Fruit fly (Drosophila melanogaster) whole organism, embryonic: ENCODE results near the gene D1.

Source experiments
- B-H1 ChIP-seq: fragments of 200-800 bp; sonication (Bioruptor generic); IDR thresholded peaks from 3 replicates; pipeline ENCODE4 v1.3.6; 2022; ENCODE audit warnings: missing biosample characterization, missing genetic modification characterization
- CG10543 ChIP-seq: fragments of 200-800 bp; sonication (Bioruptor generic); optimal IDR thresholded peaks from 3 replicates; lab custom pipeline; 2017; ENCODE audit warnings: missing biosample characterization, mild to moderate bottlenecking, missing genetic modification characterization, moderate library complexity
- CG10979 ChIP-seq: fragments of 200-800 bp; sonication (Bioruptor generic); optimal IDR thresholded peaks from 2 replicates; lab custom pipeline; 2018; ENCODE audit warnings: missing biosample characterization, mild to moderate bottlenecking, missing genetic modification characterization, moderate library complexity
- CG14710 ChIP-seq: fragments of 200-800 bp; sonication (Bioruptor generic); optimal IDR thresholded peaks from 3 replicates; lab custom pipeline; 2019; ENCODE audit warnings: missing biosample characterization, mild to moderate bottlenecking, missing genetic modification characterization, moderate library complexity
- CG15601 ChIP-seq: fragments of 200-800 bp; sonication (Bioruptor generic); optimal IDR thresholded peaks from 3 replicates; lab custom pipeline; 2019; ENCODE audit warnings: missing biosample characterization, mild to moderate bottlenecking, missing genetic modification characterization, moderate library complexity
- CG16813 ChIP-seq: fragments of 200-800 bp; sonication (Bioruptor generic); IDR thresholded peaks from 3 replicates; pipeline ENCODE4 v1.3.6; 2022; ENCODE audit warnings: missing biosample characterization, missing genetic modification characterization; ENCODE audit not compliant: partially characterized antibody
- CG17829 ChIP-seq: fragments of 200-800 bp; optimal IDR thresholded peaks from 2 replicates; lab custom pipeline; 2019; ENCODE audit warnings: missing biosample characterization, mild to moderate bottlenecking, missing genetic modification characterization, moderate library complexity
- CG2712 ChIP-seq: fragments of 200-800 bp; optimal IDR thresholded peaks from 3 replicates; lab custom pipeline; 2019; ENCODE audit warnings: missing biosample characterization, mild to moderate bottlenecking, missing genetic modification characterization, moderate library complexity
- CG30403 ChIP-seq: fragments of 200-800 bp; sonication (Bioruptor generic); optimal IDR thresholded peaks from 3 replicates; lab custom pipeline; 2016; ENCODE audit warnings: missing biosample characterization, missing genetic modification characterization
- CG3065 ChIP-seq: fragments of 200-800 bp; sonication (Bioruptor generic); optimal IDR thresholded peaks from 2 replicates; lab custom pipeline; 2016; ENCODE audit warnings: missing biosample characterization, missing genetic modification characterization
- CG31224 ChIP-seq: fragments of 200-800 bp; sonication (Bioruptor generic); IDR thresholded peaks from 2 replicates; pipeline ENCODE4 v1.3.6; 2022; ENCODE audit warnings: missing biosample characterization, missing genetic modification characterization
- CG4360 ChIP-seq: fragments of 200-800 bp; sonication (Bioruptor generic); IDR thresholded peaks from 2 replicates; pipeline ENCODE4 v1.3.6; 2022; ENCODE audit warnings: missing biosample characterization, missing genetic modification characterization
- CG43689 ChIP-seq: fragments of 200-800 bp; sonication (Bioruptor generic); IDR thresholded peaks from 2 replicates; pipeline ENCODE4 v1.3.6; 2022; ENCODE audit warnings: missing biosample characterization, missing genetic modification characterization
- CG9215 ChIP-seq: fragments of 200-800 bp; sonication (Bioruptor generic); IDR thresholded peaks from 2 replicates; pipeline ENCODE4 v1.3.6; 2022; ENCODE audit warnings: missing biosample characterization, missing genetic modification characterization
- Dip3 ChIP-seq: fragments of 200-800 bp; sonication (Bioruptor generic); optimal IDR thresholded peaks from 3 replicates; lab custom pipeline; 2016; ENCODE audit warnings: missing biosample characterization, missing genetic modification characterization
- HLH3B ChIP-seq: fragments of 200-800 bp; sonication (Bioruptor generic); IDR thresholded peaks from 2 replicates; pipeline ENCODE4 v1.3.6; 2022; ENCODE audit warnings: missing biosample characterization, missing genetic modification characterization
- Med ChIP-seq: fragments of 200-800 bp; sonication (Bioruptor generic); peaks from one replicate; lab custom pipeline; 2016; ENCODE audit warnings: missing biosample characterization, missing genetic modification characterization, mild to moderate bottlenecking, inconsistent platforms, moderate library complexity
- Meics ChIP-seq: fragments of 200-800 bp; sonication (Bioruptor generic); optimal IDR thresholded peaks from 2 replicates; lab custom pipeline; 2017; ENCODE audit warnings: missing biosample characterization, mild to moderate bottlenecking, missing genetic modification characterization
- Nf-YA ChIP-seq: fragments of 200-800 bp; sonication (Bioruptor generic); IDR thresholded peaks from 2 replicates; pipeline ENCODE4 v1.3.6; 2022; ENCODE audit warnings: missing biosample characterization, missing genetic modification characterization
- Oli ChIP-seq: fragments of 200-800 bp; sonication (Bioruptor generic); optimal IDR thresholded peaks from 2 replicates; lab custom pipeline; 2018; ENCODE audit warnings: missing biosample characterization, mild to moderate bottlenecking, missing genetic modification characterization, moderate library complexity
- PHDP ChIP-seq: fragments of 200-800 bp; sonication (Bioruptor generic); optimal IDR thresholded peaks from 3 replicates; lab custom pipeline; 2018; ENCODE audit warnings: missing biosample characterization, mild to moderate bottlenecking, missing genetic modification characterization, moderate library complexity
- Rfx ChIP-seq: fragments of 200-800 bp; sonication (Bioruptor generic); IDR thresholded peaks from 2 replicates; pipeline ENCODE4 v1.3.6; 2022; ENCODE audit warnings: missing biosample characterization, missing genetic modification characterization
- Spps ChIP-seq: fragments of 200-800 bp; sonication (Bioruptor generic); optimal IDR thresholded peaks from 2 replicates; lab custom pipeline; 2018; ENCODE audit warnings: missing biosample characterization, mild to moderate bottlenecking, missing genetic modification characterization
- ab ChIP-seq: fragments of 200-800 bp; sonication (Bioruptor generic); optimal IDR thresholded peaks from 2 replicates; lab custom pipeline; 2016; ENCODE audit warnings: missing biosample characterization, missing genetic modification characterization
- amos ChIP-seq: fragments of 200-800 bp; sonication (Bioruptor generic); IDR thresholded peaks from 2 replicates; pipeline ENCODE4 v1.3.6; 2022; ENCODE audit warnings: missing biosample characterization, missing genetic modification characterization; ENCODE audit not compliant: partially characterized antibody
- bbx ChIP-seq: fragments of 200-800 bp; sonication (Bioruptor generic); IDR thresholded peaks from 2 replicates; pipeline ENCODE4 v1.3.6; 2022; ENCODE audit warnings: missing biosample characterization, missing genetic modification characterization; ENCODE audit not compliant: partially characterized antibody
- bowl ChIP-seq: fragments of 200-800 bp; sonication (Bioruptor generic); IDR thresholded peaks from 2 replicates; pipeline ENCODE4 v1.3.6; 2022; ENCODE audit warnings: missing biosample characterization, missing genetic modification characterization
- chif ChIP-seq, 2 experiments: fragments of 200-800 bp; sonication (Bioruptor generic); optimal IDR thresholded peaks; 3 replicates each; lab custom pipeline; 2016; ENCODE audit warnings: missing biosample characterization in 2 of 2, missing genetic modification characterization in 2 of 2
- crc ChIP-seq: fragments of 200-800 bp; sonication (Bioruptor generic); optimal IDR thresholded peaks from 2 replicates; lab custom pipeline; 2016; ENCODE audit warnings: missing biosample characterization, missing genetic modification characterization
- da ChIP-seq: fragments of 200-800 bp; sonication (Bioruptor generic); optimal IDR thresholded peaks from 2 replicates; lab custom pipeline; 2016; ENCODE audit warnings: missing biosample characterization, missing genetic modification characterization
- dmrt11E ChIP-seq: fragments of 200-800 bp; sonication (Bioruptor generic); optimal IDR thresholded peaks from 3 replicates; lab custom pipeline; 2018; ENCODE audit warnings: missing biosample characterization, mild to moderate bottlenecking, missing genetic modification characterization, moderate library complexity
- dysf ChIP-seq: fragments of 200-800 bp; sonication (Bioruptor generic); IDR thresholded peaks from 3 replicates; pipeline ENCODE4 v1.3.6; 2022; ENCODE audit warnings: missing biosample characterization, missing genetic modification characterization
- hbn ChIP-seq: fragments of 200-800 bp; sonication (Bioruptor generic); IDR thresholded peaks from 2 replicates; pipeline ENCODE4 v1.3.6; 2022; ENCODE audit warnings: missing biosample characterization, missing genetic modification characterization; ENCODE audit not compliant: partially characterized antibody
- ind ChIP-seq: fragments of 200-800 bp; sonication (Bioruptor generic); optimal IDR thresholded peaks from 3 replicates; lab custom pipeline; 2016; ENCODE audit warnings: missing biosample characterization, missing genetic modification characterization
- lbe ChIP-seq: fragments of 200-800 bp; sonication (Bioruptor generic); optimal IDR thresholded peaks from 2 replicates; lab custom pipeline; 2016; ENCODE audit warnings: missing biosample characterization, mild to moderate bottlenecking, missing genetic modification characterization
- maf-S ChIP-seq: fragments of 200-800 bp; sonication (Bioruptor generic); optimal IDR thresholded peaks from 2 replicates; lab custom pipeline; 2016; ENCODE audit warnings: missing biosample characterization, missing genetic modification characterization
- nmo ChIP-seq: fragments of 200-800 bp; sonication (Bioruptor generic); optimal IDR thresholded peaks from 2 replicates; lab custom pipeline; 2018; ENCODE audit warnings: missing biosample characterization, mild to moderate bottlenecking, missing genetic modification characterization, moderate library complexity
- pan ChIP-seq, 4 experiments: fragments of >200 bp in 3 of 4; fragments of 200-800 bp in 1 of 4; sonication (Bioruptor generic) in 1 of 4; optimal IDR thresholded peaks in 3 of 4; IDR thresholded peaks in 1 of 4; 2 replicates each; pipeline versions ENCODE4 v1.3.6 to Lab custom; 2017 to 2022; ENCODE audit warnings: missing biosample characterization in 2 of 4, missing genetic modification characterization in 2 of 4, mixed read lengths in 1 of 4
- ranshi ChIP-seq: fragments of 200-800 bp; sonication (Bioruptor generic); IDR thresholded peaks from 2 replicates; pipeline ENCODE4 v1.3.6; 2022; ENCODE audit warnings: missing biosample characterization, missing genetic modification characterization
- row ChIP-seq: fragments of 200-800 bp; sonication (Bioruptor generic); IDR thresholded peaks from 3 replicates; pipeline ENCODE4 v1.3.6; 2022; ENCODE audit warnings: missing biosample characterization, missing genetic modification characterization
- sens ChIP-seq: fragments of 200-800 bp; sonication (Bioruptor generic); peaks from one replicate; lab custom pipeline; 2016; ENCODE audit warnings: missing biosample characterization, missing genetic modification characterization
- slbo ChIP-seq: fragments of 200-800 bp; sonication (Bioruptor generic); IDR thresholded peaks from 2 replicates; pipeline ENCODE4 v1.3.6; 2022; ENCODE audit warnings: missing biosample characterization, missing genetic modification characterization
- tgo ChIP-seq: fragments of 200-800 bp; sonication (Bioruptor generic); IDR thresholded peaks from 3 replicates; pipeline ENCODE4 v1.3.6; 2022; ENCODE audit warnings: missing biosample characterization, missing genetic modification characterization
- tll ChIP-seq, 2 experiments: fragments of 200-800 bp in 1 of 2; fragments of >200 bp in 1 of 2; sonication (Bioruptor generic) in 1 of 2; optimal IDR thresholded peaks; 2 replicates each; lab custom pipeline; 2017 to 2019; ENCODE audit warnings: missing biosample characterization in 2 of 2, missing genetic modification characterization in 2 of 2, mild to moderate bottlenecking in 1 of 2, moderate library complexity in 1 of 2
- ttk ChIP-seq: fragments of 200-800 bp; sonication (Bioruptor generic); IDR thresholded peaks from 2 replicates; pipeline ENCODE4 v2.1.2; 2022; ENCODE audit warnings: missing biosample characterization, missing genetic modification characterization
- vvl ChIP-seq: fragments of 200-800 bp; sonication (Bioruptor generic); IDR thresholded peaks from 2 replicates; pipeline ENCODE4 v1.3.6; 2022; ENCODE audit warnings: missing biosample characterization, missing genetic modification characterization
- zen ChIP-seq: fragments of 200-800 bp; sonication (Bioruptor generic); optimal IDR thresholded peaks from 3 replicates; lab custom pipeline; 2018; ENCODE audit warnings: missing biosample characterization, mild to moderate bottlenecking, missing genetic modification characterization, moderate library complexity

The D1 gene

DNA sequence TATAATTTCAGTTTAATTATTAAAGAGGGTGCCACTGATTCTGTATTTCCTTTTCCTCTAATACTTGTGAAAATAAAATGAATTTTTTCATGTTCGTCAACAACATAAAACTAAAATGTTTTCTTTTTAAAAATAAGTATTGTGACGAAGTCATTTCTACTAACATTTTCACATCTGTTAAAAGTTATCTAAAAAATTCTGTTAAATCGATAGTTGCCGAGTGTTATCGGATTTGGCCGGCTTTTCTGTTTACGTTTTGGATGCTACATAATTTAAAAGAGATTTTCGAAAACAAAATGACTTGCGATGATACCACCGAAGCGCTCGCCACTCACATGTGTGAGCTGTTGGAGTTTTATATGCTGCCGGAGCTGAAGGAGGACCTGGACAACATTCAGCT is 14.3 kb upstream of the D1 start, which contains the start of gene CG16734 (continued):
- no peak for TF ChIP-seq PHDP (tag; lab: Kevin White, UChicago)
- TF ChIP-seq CG15601 (tag; lab: Kevin White, UChicago) = no peak
- TF ChIP-seq CG3065 (GFP tag; lab: Kevin White, UChicago) = no peak
- no peak for TF ChIP-seq Dip3 (GFP tag; lab: Kevin White, UChicago)
- TF ChIP-seq hbn (GFP tag; lab: Robert Waterston, UW) = no peak
- TF ChIP-seq row = peak; percentile 24; the same call in 1 of the 3 replicates
- TF ChIP-seq Meics = peak; percentile 95
- peak; percentile 22; the same call in 1 of the 3 replicates for TF ChIP-seq CG16813 (GFP tag; lab: Robert Waterston, UW)
- TF ChIP-seq tgo (GFP tag; lab: Robert Waterston, UW) = no peak
- TF ChIP-seq CG30403 (GFP tag; lab: Kevin White, UChicago) = no peak
- no peak for TF ChIP-seq crc (GFP tag; lab: Kevin White, UChicago)
- TF ChIP-seq Nf-YA (GFP tag; lab: Robert Waterston, UW) = no peak
- TF ChIP-seq B-H1 (GFP tag; lab: Robert Waterston, UW) = no peak
- TF ChIP-seq da (GFP tag; lab: Kevin White, UChicago) = no peak
- 0 out of 2 replicates have a peak, but pooled peaks have one; percentile 39 for TF ChIP-seq bbx
- no peak for TF ChIP-seq CG43689 (GFP tag; lab: Robert Waterston, UW)
- no peak for TF ChIP-seq nmo

- TF ChIP-seq pan (optimal IDR thresholded peaks at IDR 0.05; lab: Kevin White, UChicago) = no peak
- no peak for TF ChIP-seq pan (GFP tag; optimal IDR thresholded peaks at IDR 0.05 in 1 of 2, IDR thresholded peaks at IDR 0.05 in 1 of 2)
- TF ChIP-seq CG31224 = no peak
These were observed 11.1 kb upstream of the D1 start, which contains the start of gene St2 for dm6 chr3R:9251543-9251942. TSS of gene St2 (plus strand) at chr3R:9251843.

dm6 chr3R:9250868-9251267 is 10.4 kb upstream of the D1 start:
- TF ChIP-seq CG10979 (peak; percentile 46), Med (GFP tag; lab: Kevin White, UChicago) (peak; percentile 78), CG14710 (tag; lab: Kevin White, UChicago) (peak; percentile 22), dysf (GFP tag; lab: Robert Waterston, UW) (0 out of 3 replicates have a peak, but pooled peaks have one; percentile 33), dmrt11E (tag; lab: Kevin White, UChicago) (peak; percentile 51), CG4360 (GFP tag; lab: Robert Waterston, UW) (0 out of 2 replicates have a peak, but pooled peaks have one; percentile 11), CG17829 (tag; lab: Kevin White, UChicago) (peak; percentile 39), Rfx (0 out of 2 replicates have a peak, but pooled peaks have one; percentile 22), CG9215 (GFP tag; lab: Robert Waterston, UW) (0 out of 2 replicates have a peak, but pooled peaks have one; percentile 14), tgo (GFP tag; lab: Robert Waterston, UW) (peak; percentile 24; the same call in 1 of the 3 replicates), chif (GFP tag; optimal IDR thresholded peaks at IDR 0.05; lab: Kevin White, UChicago) (peak in 1 of 2 experiments; percentile 23), zen (tag; lab: Kevin White, UChicago) (peak; percentile 45), tll (GFP tag; optimal IDR thresholded peaks at IDR 0.05; lab: Kevin White, UChicago) (no peak), Spps (tag; lab: Kevin White, UChicago) (no peak), CG10543 (GFP tag; lab: Kevin White, UChicago) (no peak), CG2712 (tag; lab: Kevin White, UChicago) (peak; percentile 45), bowl (no peak), HLH3B (GFP tag; lab: Robert Waterston, UW) (peak; percentile 57; the same call in 1 of the 2 replicates), ttk (GFP tag; lab: Robert Waterston, UW) (0 out of 2 replicates have a peak, but pooled peaks have one; percentile 24), CG30403 (GFP tag; lab: Kevin White, UChicago) (peak; percentile 37), slbo (GFP tag; lab: Robert Waterston, UW) (peak; percentile 27; the same call in 1 of the 2 replicates), ab (GFP tag; lab: Kevin White, UChicago) (no peak), maf-S (no peak), Oli (tag; lab: Kevin White, UChicago) (peak; percentile 15), ranshi (GFP tag; lab: Robert Waterston, UW) (peak; percentile 42; the same call in 1 of the 2 replicates), amos (GFP tag; lab: Robert Waterston, UW) (no peak), sens (peak; percentile 78), vvl (GFP tag; lab: Robert Waterston, UW) (peak; percentile 52), lbe (GFP tag; lab: Kevin White, UChicago) (peak; percentile 74), ind (GFP tag; lab: Kevin White, UChicago) (peak; percentile 10)
